Fruit fly (Drosophila melanogaster) whole organism, embryonic: ENCODE measurements around the gene WRNexo.

ENCODE experiments used
- CG10267 ChIP-seq: fragments of 200-800 bp; sonication (Bioruptor generic); optimal IDR thresholded peaks from 2 replicates; lab custom pipeline; 2018; ENCODE audit warnings: missing biosample characterization, mild to moderate bottlenecking, missing genetic modification characterization, moderate library complexity
- CG10543 ChIP-seq: fragments of 200-800 bp; sonication (Bioruptor generic); optimal IDR thresholded peaks from 3 replicates; lab custom pipeline; 2017; ENCODE audit warnings: missing biosample characterization, mild to moderate bottlenecking, missing genetic modification characterization, moderate library complexity
- CG11504 ChIP-seq: fragments of 200-800 bp; sonication (Bioruptor generic); optimal IDR thresholded peaks from 3 replicates; lab custom pipeline; 2019; ENCODE audit warnings: missing biosample characterization, mild to moderate bottlenecking, missing genetic modification characterization, moderate library complexity
- CG12155 ChIP-seq: fragments of 200-800 bp; sonication (Bioruptor generic); optimal IDR thresholded peaks from 3 replicates; lab custom pipeline; 2016; ENCODE audit warnings: missing biosample characterization, missing genetic modification characterization
- CG12391 ChIP-seq: fragments of 200-800 bp; sonication (Bioruptor generic); optimal IDR thresholded peaks from 3 replicates; lab custom pipeline; 2018; ENCODE audit warnings: missing biosample characterization, mild to moderate bottlenecking, missing genetic modification characterization, moderate library complexity
- CG13894 ChIP-seq: fragments of 200-800 bp; sonication (Bioruptor generic); optimal IDR thresholded peaks from 3 replicates; lab custom pipeline; 2018; ENCODE audit warnings: missing biosample characterization, mild to moderate bottlenecking, missing genetic modification characterization, moderate library complexity
- CG15073 ChIP-seq: fragments of 200-800 bp; sonication (Bioruptor generic); optimal IDR thresholded peaks from 2 replicates; lab custom pipeline; 2016; ENCODE audit warnings: missing biosample characterization, missing genetic modification characterization
- CG15269 ChIP-seq: fragments of 200-800 bp; sonication (Bioruptor generic); optimal IDR thresholded peaks from 2 replicates; lab custom pipeline; 2018; ENCODE audit warnings: missing biosample characterization, mild to moderate bottlenecking, missing genetic modification characterization, moderate library complexity
- CG1603 ChIP-seq: fragments of 200-800 bp; sonication (Bioruptor generic); optimal IDR thresholded peaks from 2 replicates; lab custom pipeline; 2019; ENCODE audit warnings: missing biosample characterization, mild to moderate bottlenecking, missing genetic modification characterization, moderate library complexity
- CG17829 ChIP-seq: fragments of 200-800 bp; optimal IDR thresholded peaks from 2 replicates; lab custom pipeline; 2019; ENCODE audit warnings: missing biosample characterization, mild to moderate bottlenecking, missing genetic modification characterization, moderate library complexity
- CG17912 ChIP-seq: fragments of 200-800 bp; sonication (Bioruptor generic); optimal IDR thresholded peaks from 2 replicates; lab custom pipeline; 2018; ENCODE audit warnings: missing biosample characterization, mild to moderate bottlenecking, missing genetic modification characterization
- CG18262 ChIP-seq: fragments of 200-800 bp; optimal IDR thresholded peaks from 3 replicates; lab custom pipeline; 2019; ENCODE audit warnings: missing biosample characterization, mild to moderate bottlenecking, missing genetic modification characterization, moderate library complexity
- CG2875 ChIP-seq: fragments of 200-800 bp; sonication (Bioruptor generic); optimal IDR thresholded peaks from 2 replicates; lab custom pipeline; 2017; ENCODE audit warnings: missing biosample characterization, mild to moderate bottlenecking, missing genetic modification characterization, missing genetic modification reagents
- CG3065 ChIP-seq: fragments of 200-800 bp; sonication (Bioruptor generic); optimal IDR thresholded peaks from 2 replicates; lab custom pipeline; 2016; ENCODE audit warnings: missing biosample characterization, missing genetic modification characterization
- CG31388 ChIP-seq: fragments of 200-800 bp; sonication (Bioruptor generic); optimal IDR thresholded peaks from 2 replicates; lab custom pipeline; 2016; ENCODE audit warnings: missing biosample characterization, missing genetic modification characterization
- CG4282 ChIP-seq: fragments of 200-800 bp; sonication (Bioruptor generic); optimal IDR thresholded peaks from 2 replicates; lab custom pipeline; 2016; ENCODE audit warnings: missing biosample characterization, missing genetic modification characterization
- CG5953 ChIP-seq: fragments of 200-800 bp; sonication (Bioruptor generic); IDR thresholded peaks from 2 replicates; pipeline ENCODE4 v1.3.6; 2022; ENCODE audit warnings: missing biosample characterization, missing genetic modification characterization
- CG6683 ChIP-seq: fragments of 200-800 bp; sonication (Bioruptor generic); optimal IDR thresholded peaks from 2 replicates; lab custom pipeline; 2017; ENCODE audit warnings: missing biosample characterization, mild to moderate bottlenecking, missing genetic modification characterization, missing genetic modification reagents
- CG8765 ChIP-seq: fragments of 200-800 bp; sonication (Bioruptor generic); IDR thresholded peaks from 2 replicates; pipeline ENCODE4 v1.3.6; 2022; ENCODE audit warnings: missing biosample characterization, missing genetic modification characterization
- CG9215 ChIP-seq: fragments of 200-800 bp; sonication (Bioruptor generic); IDR thresholded peaks from 2 replicates; pipeline ENCODE4 v1.3.6; 2022; ENCODE audit warnings: missing biosample characterization, missing genetic modification characterization
- CG9609 ChIP-seq: fragments of 200-800 bp; sonication (Bioruptor generic); optimal IDR thresholded peaks from 3 replicates; lab custom pipeline; 2016; ENCODE audit warnings: missing biosample characterization, missing genetic modification characterization
- Camta ChIP-seq: fragments of 200-800 bp; sonication (Bioruptor generic); optimal IDR thresholded peaks from 2 replicates; lab custom pipeline; 2016; ENCODE audit warnings: missing biosample characterization, missing genetic modification characterization
- CkIIα-i1 ChIP-seq: fragments of 200-800 bp; sonication (Bioruptor generic); IDR thresholded peaks from 2 replicates; pipeline ENCODE4 v1.3.6; 2022; ENCODE audit warnings: missing biosample characterization, missing genetic modification characterization
- Fer2 ChIP-seq: fragments of 200-800 bp; sonication (Bioruptor generic); optimal IDR thresholded peaks from 2 replicates; lab custom pipeline; 2018; ENCODE audit warnings: missing biosample characterization, mild to moderate bottlenecking, missing genetic modification characterization, moderate library complexity
- HHEX ChIP-seq: fragments of 200-800 bp; sonication (Bioruptor generic); optimal IDR thresholded peaks from 3 replicates; lab custom pipeline; 2017; ENCODE audit warnings: missing biosample characterization, mild to moderate bottlenecking, missing genetic modification characterization, missing genetic modification reagents
- HLHmδ ChIP-seq: fragments of 200-800 bp; sonication (Bioruptor generic); optimal IDR thresholded peaks from 2 replicates; lab custom pipeline; 2018; ENCODE audit warnings: missing biosample characterization, mild to moderate bottlenecking, missing genetic modification characterization, moderate library complexity
- Kr ChIP-seq: fragments of 200-800 bp; sonication (Bioruptor generic); optimal IDR thresholded peaks from 2 replicates; lab custom pipeline; 2017; ENCODE audit warnings: missing biosample characterization, mild to moderate bottlenecking, missing genetic modification characterization
- MBD-R2 ChIP-seq: fragments of 200-800 bp; sonication (Bioruptor generic); IDR thresholded peaks from 2 replicates; pipeline ENCODE4 v1.3.6; 2022; ENCODE audit warnings: missing biosample characterization, missing genetic modification characterization
- Med ChIP-seq: fragments of 200-800 bp; sonication (Bioruptor generic); peaks from one replicate; lab custom pipeline; 2016; ENCODE audit warnings: missing biosample characterization, missing genetic modification characterization, mild to moderate bottlenecking, inconsistent platforms, moderate library complexity
- Meics ChIP-seq: fragments of 200-800 bp; sonication (Bioruptor generic); optimal IDR thresholded peaks from 2 replicates; lab custom pipeline; 2017; ENCODE audit warnings: missing biosample characterization, mild to moderate bottlenecking, missing genetic modification characterization
- Neu2 ChIP-seq: fragments of 200-800 bp; sonication (Bioruptor generic); optimal IDR thresholded peaks from 3 replicates; lab custom pipeline; 2016; ENCODE audit warnings: missing biosample characterization, missing genetic modification characterization, borderline replicate concordance
- NfI ChIP-seq: fragments of 200-800 bp; sonication (Bioruptor generic); optimal IDR thresholded peaks from 3 replicates; lab custom pipeline; 2018; ENCODE audit warnings: missing biosample characterization, mild to moderate bottlenecking, missing genetic modification characterization, moderate library complexity
- bigmax ChIP-seq: fragments of 200-800 bp; sonication (Bioruptor generic); optimal IDR thresholded peaks from 2 replicates; lab custom pipeline; 2018; ENCODE audit warnings: missing biosample characterization, mild to moderate bottlenecking, missing genetic modification characterization
- bowl ChIP-seq: fragments of 200-800 bp; sonication (Bioruptor generic); IDR thresholded peaks from 2 replicates; pipeline ENCODE4 v1.3.6; 2022; ENCODE audit warnings: missing biosample characterization, missing genetic modification characterization
- da ChIP-seq: fragments of 200-800 bp; sonication (Bioruptor generic); optimal IDR thresholded peaks from 2 replicates; lab custom pipeline; 2016; ENCODE audit warnings: missing biosample characterization, missing genetic modification characterization
- nau ChIP-seq: fragments of 200-800 bp; sonication (Bioruptor generic); optimal IDR thresholded peaks from 3 replicates; lab custom pipeline; 2017; ENCODE audit warnings: missing biosample characterization, mild to moderate bottlenecking, missing genetic modification characterization, missing genetic modification reagents
- nerfin-2 ChIP-seq: fragments of 200-800 bp; sonication (Bioruptor generic); IDR thresholded peaks from 2 replicates; pipeline ENCODE4 v1.3.6; 2022; ENCODE audit warnings: missing biosample characterization, missing genetic modification characterization; ENCODE audit not compliant: partially characterized antibody
- oc ChIP-seq: fragments of 200-800 bp; sonication (Bioruptor generic); optimal IDR thresholded peaks from 2 replicates; lab custom pipeline; 2018; ENCODE audit warnings: missing biosample characterization, mild to moderate bottlenecking, missing genetic modification characterization, moderate library complexity
- org-1 ChIP-seq: fragments of 200-800 bp; sonication (Bioruptor generic); optimal IDR thresholded peaks from 2 replicates; lab custom pipeline; 2017; ENCODE audit warnings: missing biosample characterization, missing genetic modification characterization
- pita ChIP-seq: fragments of 200-800 bp; sonication (Bioruptor generic); optimal IDR thresholded peaks from 2 replicates; lab custom pipeline; 2017; ENCODE audit warnings: missing biosample characterization, mild to moderate bottlenecking, missing genetic modification characterization
- ranshi ChIP-seq: fragments of 200-800 bp; sonication (Bioruptor generic); IDR thresholded peaks from 2 replicates; pipeline ENCODE4 v1.3.6; 2022; ENCODE audit warnings: missing biosample characterization, missing genetic modification characterization
- run ChIP-seq: fragments of 200-800 bp; sonication (Bioruptor generic); optimal IDR thresholded peaks from 3 replicates; lab custom pipeline; 2018; ENCODE audit warnings: missing biosample characterization, mild to moderate bottlenecking, missing genetic modification characterization
- scrt ChIP-seq: fragments of 200-800 bp; sonication (Bioruptor generic); optimal IDR thresholded peaks from 2 replicates; lab custom pipeline; 2018; ENCODE audit warnings: missing biosample characterization, mild to moderate bottlenecking, missing genetic modification characterization, moderate library complexity
- sens ChIP-seq: fragments of 200-800 bp; sonication (Bioruptor generic); peaks from one replicate; lab custom pipeline; 2016; ENCODE audit warnings: missing biosample characterization, missing genetic modification characterization
- sim ChIP-seq: fragments of 200-800 bp; sonication (Bioruptor generic); IDR thresholded peaks from 2 replicates; pipeline ENCODE4 v1.3.6; 2022; ENCODE audit warnings: missing biosample characterization, missing genetic modification characterization
- slou ChIP-seq: fragments of 200-800 bp; sonication (Bioruptor generic); optimal IDR thresholded peaks from 3 replicates; lab custom pipeline; 2016; ENCODE audit warnings: missing biosample characterization, missing genetic modification characterization
- slp2 ChIP-seq: fragments of 200-800 bp; sonication (Bioruptor generic); optimal IDR thresholded peaks from 2 replicates; lab custom pipeline; 2016; ENCODE audit warnings: missing biosample characterization, missing genetic modification characterization
- sna ChIP-seq: fragments of 200-800 bp; sonication (Bioruptor generic); IDR thresholded peaks from 2 replicates; pipeline ENCODE4 v1.3.6; 2022; ENCODE audit warnings: missing biosample characterization, missing genetic modification characterization; ENCODE audit not compliant: partially characterized antibody
- so ChIP-seq: fragments of 200-800 bp; sonication (Bioruptor generic); IDR thresholded peaks from 3 replicates; pipeline ENCODE4 v1.3.6; 2022; ENCODE audit warnings: missing biosample characterization, missing genetic modification characterization
- tgo ChIP-seq: fragments of 200-800 bp; sonication (Bioruptor generic); IDR thresholded peaks from 3 replicates; pipeline ENCODE4 v1.3.6; 2022; ENCODE audit warnings: missing biosample characterization, missing genetic modification characterization
- tio ChIP-seq: fragments of 200-800 bp; sonication (Bioruptor generic); optimal IDR thresholded peaks from 2 replicates; lab custom pipeline; 2017; ENCODE audit warnings: missing biosample characterization, missing genetic modification characterization, inconsistent platforms
- tx ChIP-seq: fragments of 200-800 bp; sonication (Bioruptor generic); optimal IDR thresholded peaks from 2 replicates; lab custom pipeline; 2016; ENCODE audit warnings: missing biosample characterization, missing genetic modification characterization

Gene WRNexo

DNA sequence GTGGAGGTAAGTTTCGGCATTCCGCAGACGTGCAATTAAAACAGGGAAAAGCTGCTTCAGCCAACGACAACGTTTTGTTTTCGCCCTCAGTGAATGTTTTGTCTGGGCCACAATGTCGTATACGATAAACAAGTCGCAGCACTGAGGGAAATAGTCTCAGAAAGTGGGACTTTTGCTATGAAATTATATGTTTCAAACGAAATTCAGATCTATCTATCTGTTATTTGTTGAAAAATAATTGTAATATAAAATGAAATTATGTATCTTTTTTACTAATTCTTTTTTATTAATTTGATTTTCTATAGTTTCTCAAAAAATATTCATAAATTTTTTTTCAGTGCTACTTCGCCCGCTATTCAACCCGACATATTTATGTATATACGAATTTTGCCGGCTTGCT, 27.5 kb upstream of the WRNexo start (continued):
- TF ChIP-seq CG18262 (tag; lab: Kevin White, UChicago), result no peak
- TF ChIP-seq CG15269, result no peak
- peak; percentile 22 for TF ChIP-seq CG6683
- TF ChIP-seq Fer2 (tag; lab: Kevin White, UChicago), result no peak
- no peak for TF ChIP-seq Neu2
- TF ChIP-seq slou (GFP tag; lab: Kevin White, UChicago), result no peak
- TF ChIP-seq CG4282, result no peak
- TF ChIP-seq sna, result no peak
- peak; percentile 56 for TF ChIP-seq tgo (GFP tag; lab: Robert Waterston, UW)
- TF ChIP-seq CG15073, result no peak
- no peak for TF ChIP-seq CG10543 (GFP tag; lab: Kevin White, UChicago)
- no peak for TF ChIP-seq so
- TF ChIP-seq CG9609, result no peak
- no peak for TF ChIP-seq HHEX (GFP tag; lab: Kevin White, UChicago)
- peak; percentile 30 for TF ChIP-seq run (tag; lab: Kevin White, UChicago)
- TF ChIP-seq CG3065 (GFP tag; lab: Kevin White, UChicago), result no peak
- no peak for TF ChIP-seq CG1603 (tag; lab: Kevin White, UChicago)
- TF ChIP-seq CG8765, result no peak; the same call in 1 of the 2 replicates
- no peak for TF ChIP-seq CG31388 (GFP tag; lab: Kevin White, UChicago)
- no peak for TF ChIP-seq CG10267 (tag; lab: Kevin White, UChicago)
- no peak for TF ChIP-seq tio (GFP tag; lab: Kevin White, UChicago)
- TF ChIP-seq CG2875 (GFP tag; lab: Kevin White, UChicago), result peak; percentile 19
- TF ChIP-seq nerfin-2 (GFP tag; lab: Robert Waterston, UW), result no peak
- TF ChIP-seq MBD-R2, result no peak
- TF ChIP-seq CG9215 (GFP tag; lab: Robert Waterston, UW), result peak; percentile 45
- TF ChIP-seq pita, result no peak
- peak; percentile 7 for TF ChIP-seq CG17829 (tag; lab: Kevin White, UChicago)
- TF ChIP-seq sim (GFP tag; lab: Robert Waterston, UW), result no peak
- peak; percentile 27 for TF ChIP-seq org-1 (GFP tag; lab: Kevin White, UChicago)
- TF ChIP-seq CG11504 (tag; lab: Kevin White, UChicago), result peak; percentile 34
- peak; percentile 86 for TF ChIP-seq Med (GFP tag; lab: Kevin White, UChicago)
- no peak for TF ChIP-seq CG13894 (tag; lab: Kevin White, UChicago)
- TF ChIP-seq Camta, result no peak
- peak; percentile 54 for TF ChIP-seq Meics (GFP tag; lab: Kevin White, UChicago)
- no peak for TF ChIP-seq da (GFP tag; lab: Kevin White, UChicago)
- no peak for TF ChIP-seq Kr (GFP tag; lab: Kevin White, UChicago)
- TF ChIP-seq HLHmδ (GFP tag; lab: Kevin White, UChicago), result no peak
- TF ChIP-seq ranshi, result no peak
- no peak for TF ChIP-seq tx (GFP tag; lab: Kevin White, UChicago)
- no peak for TF ChIP-seq scrt (GFP tag; lab: Kevin White, UChicago)
- no peak for TF ChIP-seq CG12391 (tag; lab: Kevin White, UChicago)
- no peak for TF ChIP-seq CG5953 (GFP tag; lab: Robert Waterston, UW)
- TF ChIP-seq oc, result no peak
- no peak for TF ChIP-seq CG12155 (GFP tag; lab: Kevin White, UChicago)
- TF ChIP-seq CG17912 (GFP tag; lab: Kevin White, UChicago), result no peak
- TF ChIP-seq bigmax (GFP tag; lab: Kevin White, UChicago), result no peak
- no peak for TF ChIP-seq CkIIα-i1 (GFP tag; lab: Robert Waterston, UW)
- TF ChIP-seq sens, result peak; percentile 33
- TF ChIP-seq nau (GFP tag; lab: Kevin White, UChicago), result no peak
- TF ChIP-seq slp2 (GFP tag; lab: Kevin White, UChicago), result no peak
- TF ChIP-seq NfI (GFP tag; lab: Kevin White, UChicago), result peak; percentile 44
- TF ChIP-seq bowl, result no peak
